Worm (Caenorhabditis elegans): Measurements from ENCODE around the gene Y60A3A.8.

The Y60A3A.8 gene

ce11 chrV:20004385-20004784 is 54.6 kb downstream of the Y60A3A.8 start, which contains the start of gene unc-51 (continued):
- TF ChIP-seq Y48G9A.11 (GFP tag; IDR thresholded peaks at IDR 0.05) (no peak), nhr-42 (GFP tag; IDR thresholded peaks at IDR 0.05) (no peak), Y105C5A.15 (GFP tag; IDR thresholded peaks at IDR 0.05) (no peak), aly-2 (tag; optimal IDR thresholded peaks at IDR 0.05) (no peak), lin-13 (GFP tag; optimal IDR thresholded peaks at IDR 0.05) (no peak), dmd-6 (GFP tag; IDR thresholded peaks at IDR 0.05) (0 out of 2 replicates have a peak, but pooled peaks have one; percentile 10), F37D6.2 (tag; optimal IDR thresholded peaks at IDR 0.05) (no peak), nhr-48 (tag; optimal IDR thresholded peaks at IDR 0.05) (no peak), set-16 (GFP tag; IDR thresholded peaks at IDR 0.05) (no peak), ztf-7 (tag; optimal IDR thresholded peaks at IDR 0.05) (no peak), fos-1 (tag; optimal IDR thresholded peaks at IDR 0.05) (no peak), madf-9 (GFP tag; conservative IDR thresholded peaks at IDR 0.05) (no peak), attf-4 (tag; optimal IDR thresholded peaks at IDR 0.05) (no peak), nhr-111 (GFP tag; optimal IDR thresholded peaks at IDR 0.05) (no peak), lsy-2 (tag; optimal IDR thresholded peaks at IDR 0.05) (peak in 1 of 2 experiments; percentile 29), nhr-28 (tag; optimal IDR thresholded peaks at IDR 0.05) (peak; percentile 19), lin-39 (tag; optimal IDR thresholded peaks at IDR 0.05) (no peak), nhr-6 (tag; optimal IDR thresholded peaks at IDR 0.05) (no peak), daf-8 (GFP tag; IDR thresholded peaks at IDR 0.05) (no peak), vab-7 (GFP tag; IDR thresholded peaks at IDR 0.05) (no peak)

Data from whole organism, L4 larva.